Worm (Caenorhabditis elegans): Measurements from ENCODE around the gene ldb-1.

ldb-1 gene

DNA sequence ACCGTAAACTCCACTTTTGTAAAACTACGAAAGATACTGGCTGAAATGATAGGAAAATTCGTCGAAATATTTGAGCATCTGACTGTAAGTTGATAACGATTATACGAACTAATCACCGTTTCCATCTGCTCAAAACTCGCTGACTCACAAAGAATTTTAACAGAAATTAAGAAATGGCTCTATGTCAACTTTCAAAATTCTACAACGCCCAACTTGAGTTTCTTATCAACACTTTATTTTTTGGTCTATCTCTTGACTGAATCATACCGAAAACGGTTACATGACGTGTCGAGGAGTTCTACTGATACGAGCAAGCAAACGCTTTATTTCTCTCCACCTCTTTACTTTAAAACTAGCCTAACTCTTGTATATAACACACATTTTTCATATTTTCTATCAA, 18.5 kb downstream of the ldb-1 start, which contains the start of gene clc-1:
Gene clc-1 (plus strand): TSS at position 264 of the 400 bp plus-strand sequence.
- TF ChIP-seq ceh-82 (tag; optimal IDR thresholded peaks at IDR 0.05) (no peak), aha-1 (tag; optimal IDR thresholded peaks at IDR 0.05) (no peak), nhr-71 (tag; optimal IDR thresholded peaks at IDR 0.05) (peak; percentile 1), elt-2 (tag; optimal IDR thresholded peaks at IDR 0.05) (peak; percentile 96), ces-1 (GFP tag; optimal IDR thresholded peaks at IDR 0.05) (no peak), efl-1 (optimal IDR thresholded peaks at IDR 0.05) (no peak), efl-1 (GFP tag; optimal IDR thresholded peaks at IDR 0.05 in 1 of 2) (peak in 1 of 2 experiments; percentile 79), snu-23 (GFP tag; optimal IDR thresholded peaks at IDR 0.05) (no peak), tlp-1 (tag; optimal IDR thresholded peaks at IDR 0.05) (peak; percentile 32), jun-1 (tag; optimal IDR thresholded peaks at IDR 0.05) (peak; percentile 34)

DNA sequence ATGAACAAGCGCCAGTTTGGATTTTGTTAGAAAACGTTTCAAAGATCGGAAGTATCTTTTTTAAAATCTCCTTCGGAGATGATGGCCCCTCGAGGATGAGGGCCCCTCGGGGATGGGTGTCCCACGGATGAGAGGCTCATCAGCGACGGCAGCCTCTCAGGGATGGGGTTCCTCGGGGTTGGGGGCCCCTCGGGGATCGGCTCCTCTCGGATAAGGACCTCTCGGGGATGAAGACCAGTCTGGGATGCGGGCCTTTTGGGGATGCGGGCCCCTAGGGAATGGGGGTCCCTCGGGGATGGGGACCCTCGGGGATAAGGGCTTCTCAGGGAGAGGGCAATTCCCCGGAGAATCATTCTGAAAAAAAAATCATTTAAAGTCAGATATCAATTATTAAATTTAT, 21.6 kb downstream of the ldb-1 start:
- TF ChIP-seq mdl-1 (tag; optimal IDR thresholded peaks at IDR 0.05) = no peak
- TF ChIP-seq dpl-1 (GFP tag; optimal IDR thresholded peaks at IDR 0.05) = no peak
- no peak for TF ChIP-seq nhr-71 (tag; optimal IDR thresholded peaks at IDR 0.05)
- no peak for TF ChIP-seq tbx-2 (tag; optimal IDR thresholded peaks at IDR 0.05)
- TF ChIP-seq unc-62 (GFP tag; optimal IDR thresholded peaks at IDR 0.05) = no peak
- peak; percentile 53 for TF ChIP-seq ceh-8 (GFP tag; optimal IDR thresholded peaks at IDR 0.05)
- no peak for TF ChIP-seq alr-1 (tag; optimal IDR thresholded peaks at IDR 0.05; ENCODE audit: borderline replicate concordance)
- TF ChIP-seq ceh-90 (tag; optimal IDR thresholded peaks at IDR 0.05) = no peak

DNA sequence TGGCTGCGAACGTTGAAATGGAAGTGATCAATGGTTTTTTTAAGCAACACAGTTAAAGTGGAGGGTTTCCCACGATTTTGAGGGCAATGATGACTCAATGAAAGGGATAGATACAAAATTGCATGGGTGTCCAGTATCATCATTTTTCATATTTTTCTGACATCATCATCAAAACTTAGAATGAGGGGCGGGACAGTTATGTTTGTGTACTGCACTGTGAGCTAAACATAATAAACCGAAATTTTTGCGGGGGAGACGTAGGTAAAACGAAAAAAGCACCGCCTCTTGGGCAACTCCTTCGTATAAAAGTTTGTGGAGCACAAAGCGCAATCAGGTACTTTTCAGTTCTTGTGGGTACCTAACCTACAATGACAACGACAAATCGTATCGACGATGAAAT, 24.9 kb downstream of the ldb-1 start, which contains the start of gene C09F12.2:
Gene C09F12.2 (plus strand): TSS at position 301 of the 400 bp plus-strand sequence.
- TF ChIP-seq nhr-11 (tag; optimal IDR thresholded peaks at IDR 0.05) (no peak), snu-23 (GFP tag; optimal IDR thresholded peaks at IDR 0.05) (no peak), unc-86 (tag; optimal IDR thresholded peaks at IDR 0.05) (no peak), C34B4.2 (tag; optimal IDR thresholded peaks at IDR 0.05) (no peak), unc-62 (GFP tag; optimal IDR thresholded peaks at IDR 0.05) (no peak), elt-3 (tag; optimal IDR thresholded peaks at IDR 0.05) (no peak), efl-3 (GFP tag; optimal IDR thresholded peaks at IDR 0.05) (no peak)

DNA sequence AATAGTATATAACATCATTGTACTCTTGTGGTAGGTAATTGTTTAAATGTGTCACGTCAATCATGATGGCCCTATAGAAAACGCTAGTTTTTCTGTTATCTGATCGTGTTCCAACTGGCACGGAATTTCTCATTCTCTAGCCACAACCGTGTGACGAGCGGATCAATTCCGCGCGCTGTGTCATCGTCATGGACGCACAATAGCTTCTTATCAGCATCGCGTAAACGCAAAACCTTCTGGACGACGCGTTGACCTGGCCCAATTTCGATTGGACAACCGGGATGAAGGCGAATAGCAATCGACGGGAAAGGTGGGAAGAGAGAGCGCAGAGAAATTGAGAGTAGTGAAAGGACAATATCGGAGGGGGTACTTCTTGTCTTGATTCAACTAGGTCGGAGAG, 28.3 kb downstream of the ldb-1 start, which contains the start of gene lpr-3:
Gene lpr-3 (plus strand): TSS at position 374 of the 400 bp plus-strand sequence.
- TF ChIP-seq lin-14 (GFP tag; optimal IDR thresholded peaks at IDR 0.05) (peak; percentile 1), zip-4 (GFP tag; optimal IDR thresholded peaks at IDR 0.05) (no peak), unc-98 (GFP tag; IDR thresholded peaks at IDR 0.05) (no peak), nhr-77 (tag; optimal IDR thresholded peaks at IDR 0.05) (no peak), ceh-82 (tag; optimal IDR thresholded peaks at IDR 0.05) (no peak), blmp-1 (tag; optimal IDR thresholded peaks at IDR 0.05) (peak; percentile 100), pag-3 (tag; optimal IDR thresholded peaks at IDR 0.05; ENCODE audit: borderline replicate concordance, insufficient read depth) (no peak), ceh-8 (GFP tag; optimal IDR thresholded peaks at IDR 0.05) (no peak), ets-5 (GFP tag; IDR thresholded peaks at IDR 0.05) (no peak), ztf-11 (tag; optimal IDR thresholded peaks at IDR 0.05) (no peak), ztf-4 (tag; optimal IDR thresholded peaks at IDR 0.05) (peak; percentile 19), nhr-28 (tag; optimal IDR thresholded peaks at IDR 0.05) (no peak), ama-1 (optimal IDR thresholded peaks at IDR 0.05) (no peak), snu-23 (GFP tag; optimal IDR thresholded peaks at IDR 0.05) (no peak), grh-1 (GFP tag; IDR thresholded peaks at IDR 0.05) (no peak), nhr-90 (tag; optimal IDR thresholded peaks at IDR 0.05; ENCODE audit: poor library complexity) (no peak), nhr-85 (tag) (peak; percentile 17), elt-3 (tag; optimal IDR thresholded peaks at IDR 0.05) (peak in 1 of 6 experiments; percentile 56), unc-130 (tag; optimal IDR thresholded peaks at IDR 0.05) (no peak), nhr-71 (tag; optimal IDR thresholded peaks at IDR 0.05) (no peak), mep-1 (tag; optimal IDR thresholded peaks at IDR 0.05) (peak; percentile 32)
